Fruit fly (Drosophila melanogaster) whole organism, prepupa: ENCODE data around the gene CG8064.
A peak's percentile ranks its signal among the peaks of the same experiment; 100 is the strongest.

Source experiments
- CG10631 ChIP-seq: fragments of 200-800 bp; sonication (Bioruptor generic); optimal IDR thresholded peaks from 2 replicates; lab custom pipeline; 2016; ENCODE audit warnings: missing biosample characterization, missing genetic modification characterization
- CG10669 ChIP-seq: fragments of 200-800 bp; sonication (Bioruptor generic); optimal IDR thresholded peaks from 3 replicates; lab custom pipeline; 2018; ENCODE audit warnings: missing biosample characterization, mild to moderate bottlenecking, missing genetic modification characterization, moderate library complexity
- CG11762 ChIP-seq: fragments of 200-800 bp; sonication (Bioruptor generic); optimal IDR thresholded peaks from 3 replicates; lab custom pipeline; 2016; ENCODE audit warnings: missing biosample characterization, missing genetic modification characterization; ENCODE audit not compliant: insufficient read depth
- CG16779 ChIP-seq: fragments of 200-800 bp; sonication (Bioruptor generic); optimal IDR thresholded peaks from 3 replicates; lab custom pipeline; 2017; ENCODE audit warnings: missing biosample characterization, mild to moderate bottlenecking, missing genetic modification characterization
- CG3032 ChIP-seq: fragments of 200-800 bp; optimal IDR thresholded peaks from 2 replicates; lab custom pipeline; 2019; ENCODE audit warnings: missing biosample characterization, mild to moderate bottlenecking, missing genetic modification characterization, moderate library complexity
- CG31627 ChIP-seq: fragments of 200-800 bp; sonication (Bioruptor generic); optimal IDR thresholded peaks from 3 replicates; lab custom pipeline; 2016; ENCODE audit warnings: missing biosample characterization, missing genetic modification characterization
- CG32006 ChIP-seq: fragments of 200-800 bp; sonication (Bioruptor generic); optimal IDR thresholded peaks from 3 replicates; lab custom pipeline; 2017; ENCODE audit warnings: missing biosample characterization, mild to moderate bottlenecking, missing genetic modification characterization
- CG34406 ChIP-seq: fragments of 200-800 bp; sonication (Bioruptor generic); optimal IDR thresholded peaks from 3 replicates; lab custom pipeline; 2016; ENCODE audit warnings: missing biosample characterization, missing genetic modification characterization
- CG3919 ChIP-seq: fragments of 200-800 bp; sonication (Bioruptor generic); optimal IDR thresholded peaks from 3 replicates; lab custom pipeline; 2016; ENCODE audit warnings: missing biosample characterization, missing genetic modification characterization
- CG6276 ChIP-seq: fragments of 200-800 bp; sonication (Bioruptor generic); optimal IDR thresholded peaks from 2 replicates; lab custom pipeline; 2017; ENCODE audit warnings: missing biosample characterization, mild to moderate bottlenecking, missing genetic modification characterization
- CG6792 ChIP-seq: fragments of 200-800 bp; sonication (Bioruptor generic); optimal IDR thresholded peaks from 3 replicates; lab custom pipeline; 2016; ENCODE audit warnings: missing biosample characterization, missing genetic modification characterization
- CG6854 ChIP-seq: fragments of 200-800 bp; sonication (Bioruptor generic); optimal IDR thresholded peaks from 2 replicates; lab custom pipeline; 2017; ENCODE audit warnings: missing biosample characterization, mild to moderate bottlenecking, missing genetic modification characterization
- CG7368 ChIP-seq: fragments of 200-800 bp; sonication (Bioruptor generic); optimal IDR thresholded peaks from 3 replicates; lab custom pipeline; 2016; ENCODE audit warnings: missing biosample characterization, missing genetic modification characterization
- CG9139 ChIP-seq: fragments of 200-800 bp; sonication (Bioruptor generic); optimal IDR thresholded peaks from 3 replicates; lab custom pipeline; 2017; ENCODE audit warnings: missing biosample characterization, mild to moderate bottlenecking, missing genetic modification characterization
- Eip93F ChIP-seq: fragments of 200-800 bp; sonication (Bioruptor generic); optimal IDR thresholded peaks from 2 replicates; lab custom pipeline; 2016; ENCODE audit warnings: missing biosample characterization, mild to moderate bottlenecking, missing genetic modification characterization
- Ets21C ChIP-seq: fragments of 200-800 bp; sonication (Bioruptor generic); optimal IDR thresholded peaks from 3 replicates; lab custom pipeline; 2016; ENCODE audit warnings: missing biosample characterization, missing genetic modification characterization
- Ets96B ChIP-seq: fragments of 200-800 bp; optimal IDR thresholded peaks from 2 replicates; lab custom pipeline; 2019; ENCODE audit warnings: missing biosample characterization, mild to moderate bottlenecking, missing genetic modification characterization, moderate library complexity
- Gug ChIP-seq: fragments of 200-800 bp; sonication (Bioruptor generic); IDR thresholded peaks from 2 replicates; pipeline ENCODE4 v1.3.6; 2022; ENCODE audit warnings: missing biosample characterization, missing genetic modification characterization
- Smox ChIP-seq: fragments of 200-800 bp; sonication (Bioruptor generic); optimal IDR thresholded peaks from 3 replicates; lab custom pipeline; 2016; ENCODE audit warnings: missing biosample characterization, missing genetic modification characterization
- Sox102F ChIP-seq: fragments of 200-800 bp; sonication (Bioruptor generic); optimal IDR thresholded peaks from 2 replicates; lab custom pipeline; 2016; ENCODE audit warnings: missing biosample characterization, mild to moderate bottlenecking, missing genetic modification characterization
- Sox14 ChIP-seq: fragments of 200-800 bp; sonication (Bioruptor generic); optimal IDR thresholded peaks from 3 replicates; lab custom pipeline; 2016; ENCODE audit warnings: missing biosample characterization, missing genetic modification characterization
- achi ChIP-seq: fragments of 200-800 bp; sonication (Bioruptor generic); optimal IDR thresholded peaks from 3 replicates; lab custom pipeline; 2016; ENCODE audit warnings: missing biosample characterization, missing genetic modification characterization
- acj6 ChIP-seq: fragments of 200-800 bp; sonication (Bioruptor generic); optimal IDR thresholded peaks from 3 replicates; lab custom pipeline; 2016; ENCODE audit warnings: missing biosample characterization, missing genetic modification characterization
- dac ChIP-seq: fragments of 200-800 bp; sonication (Bioruptor generic); optimal IDR thresholded peaks from 2 replicates; lab custom pipeline; 2017; ENCODE audit warnings: missing biosample characterization, mild to moderate bottlenecking, missing genetic modification characterization
- eg ChIP-seq: fragments of 200-800 bp; sonication (Bioruptor generic); IDR thresholded peaks from 3 replicates; pipeline ENCODE4 v1.3.6; 2022; ENCODE audit warnings: missing biosample characterization, missing genetic modification characterization
- esn ChIP-seq: fragments of 200-800 bp; sonication (Bioruptor generic); optimal IDR thresholded peaks from 2 replicates; lab custom pipeline; 2016; ENCODE audit warnings: missing biosample characterization, mild to moderate bottlenecking, missing genetic modification characterization, moderate library complexity
- fd59A ChIP-seq: fragments of 200-800 bp; sonication (Bioruptor generic); optimal IDR thresholded peaks from 2 replicates; lab custom pipeline; 2017; ENCODE audit warnings: missing biosample characterization, mild to moderate bottlenecking, missing genetic modification characterization, missing genetic modification reagents
- fd85E ChIP-seq: fragments of 200-800 bp; sonication (Bioruptor generic); optimal IDR thresholded peaks from 3 replicates; lab custom pipeline; 2016; ENCODE audit warnings: missing biosample characterization, missing genetic modification characterization
- net ChIP-seq: fragments of 200-800 bp; sonication (Bioruptor generic); optimal IDR thresholded peaks from 3 replicates; lab custom pipeline; 2016; ENCODE audit warnings: missing biosample characterization, missing genetic modification characterization
- pdm3 ChIP-seq: fragments of 200-800 bp; sonication (Bioruptor generic); optimal IDR thresholded peaks from 3 replicates; lab custom pipeline; 2016; ENCODE audit warnings: missing biosample characterization, missing genetic modification characterization
- salr ChIP-seq, 2 experiments: fragments of 200-800 bp; sonication (Bioruptor generic); optimal IDR thresholded peaks; 3 replicates each; lab custom pipeline; 2016 to 2018; ENCODE audit warnings: missing biosample characterization in 2 of 2, missing genetic modification characterization in 2 of 2, mild to moderate bottlenecking in 1 of 2
- ss ChIP-seq, 2 experiments: fragments of 200-800 bp; sonication (Bioruptor generic); optimal IDR thresholded peaks; 2 replicates in 1 of 2; 3 replicates in 1 of 2; lab custom pipeline; 2017 to 2018; ENCODE audit warnings: mild to moderate bottlenecking in 2 of 2, missing biosample characterization in 2 of 2, missing genetic modification characterization in 2 of 2, moderate library complexity in 1 of 2
- svp ChIP-seq: fragments of 200-800 bp; sonication (Bioruptor generic); peaks from one replicate; lab custom pipeline; 2016; ENCODE audit warnings: missing biosample characterization, missing genetic modification characterization
- topi ChIP-seq: fragments of 200-800 bp; sonication (Bioruptor generic); optimal IDR thresholded peaks from 3 replicates; lab custom pipeline; 2016; ENCODE audit warnings: missing biosample characterization, missing genetic modification characterization
- vri ChIP-seq: fragments of 200-800 bp; sonication (Bioruptor generic); optimal IDR thresholded peaks from 3 replicates; lab custom pipeline; 2016; ENCODE audit warnings: missing biosample characterization, mild to moderate bottlenecking, missing genetic modification characterization

CG8064 gene

dm6 chr3R:18275113-18275782 lies 8.2 kb upstream of the CG8064 start (continued):
- no peak for TF ChIP-seq CG9139 (GFP tag; lab: Kevin White, UChicago)
- TF ChIP-seq acj6 (GFP tag; lab: Kevin White, UChicago) = peak; percentile 18
- no peak for TF ChIP-seq fd59A (GFP tag; lab: Kevin White, UChicago)
- no peak for TF ChIP-seq CG11762 (GFP tag; lab: Kevin White, UChicago)
- TF ChIP-seq CG6276 (GFP tag; lab: Kevin White, UChicago) = no peak
- TF ChIP-seq CG32006 (GFP tag; lab: Kevin White, UChicago) = no peak
- peak; percentile 35 for TF ChIP-seq CG16779 (tag; lab: Kevin White, UChicago)
- peak; percentile 37 for TF ChIP-seq net
- peak; percentile 30; the same call in 1 of the 2 replicates for TF ChIP-seq Gug (GFP tag; lab: Robert Waterston, UW)
- no peak for TF ChIP-seq pdm3
- TF ChIP-seq CG6792 (GFP tag; lab: Kevin White, UChicago) = peak; percentile 1
- TF ChIP-seq eg (GFP tag; lab: Robert Waterston, UW) = peak; percentile 69; the same call in 2 of the 3 replicates
- peak; percentile 33 for TF ChIP-seq Sox14 (GFP tag; lab: Kevin White, UChicago)
- no peak for TF ChIP-seq svp
- TF ChIP-seq dac (GFP tag; lab: Kevin White, UChicago) = no peak
- no peak for TF ChIP-seq CG31627
- TF ChIP-seq vri = peak; percentile 8
- TF ChIP-seq Eip93F = no peak

- no peak for TF ChIP-seq CG3919 (GFP tag; lab: Kevin White, UChicago)
- TF ChIP-seq vri = peak; percentile 26
- TF ChIP-seq Ets21C = no peak
- TF ChIP-seq Ets96B = no peak
- peak; percentile 19 for TF ChIP-seq svp
Observed at dm6 chr3R:18276688-18277087, 6.8 kb upstream of the CG8064 start.

dm6 chr3R:18277406-18277805 lies 6.1 kb upstream of the CG8064 start:
- no peak for TF ChIP-seq Smox (GFP tag; lab: Kevin White, UChicago)
- peak; percentile 67 for TF ChIP-seq vri
- TF ChIP-seq CG10631 (GFP tag; lab: Kevin White, UChicago) = no peak
- TF ChIP-seq net = no peak
- no peak for TF ChIP-seq salr (GFP tag; optimal IDR thresholded peaks at IDR 0.05; lab: Kevin White, UChicago)
- TF ChIP-seq CG11762 (GFP tag; lab: Kevin White, UChicago) = no peak
- TF ChIP-seq CG6854 (GFP tag; lab: Kevin White, UChicago) = no peak

dm6 chr3R:18279494-18279893 lies 4.0 kb upstream of the CG8064 start, which contains the start of gene CG7142:
Gene CG7142, minus strand, starts transcription at chr3R:18279522.
- TF ChIP-seq fd85E (GFP tag; lab: Kevin White, UChicago) (no peak), CG6276 (GFP tag; lab: Kevin White, UChicago) (no peak), svp (peak; percentile 94), esn (GFP tag; lab: Kevin White, UChicago) (peak; percentile 36), Eip93F (peak; percentile 24), vri (peak; percentile 72), CG10669 (GFP tag; lab: Kevin White, UChicago) (no peak), CG31627 (peak; percentile 25), topi (GFP tag; lab: Kevin White, UChicago) (no peak)

- TF ChIP-seq achi (no peak), CG9139 (GFP tag; lab: Kevin White, UChicago) (no peak), CG6854 (GFP tag; lab: Kevin White, UChicago) (no peak), CG7368 (GFP tag; lab: Kevin White, UChicago) (no peak), ss (GFP tag; optimal IDR thresholded peaks at IDR 0.05; lab: Kevin White, UChicago) (no peak), salr (GFP tag; optimal IDR thresholded peaks at IDR 0.05; lab: Kevin White, UChicago) (no peak), CG34406 (GFP tag; lab: Kevin White, UChicago) (no peak), topi (GFP tag; lab: Kevin White, UChicago) (no peak), CG3032 (tag; lab: Kevin White, UChicago) (no peak), Sox102F (GFP tag; lab: Kevin White, UChicago) (no peak), svp (no peak), eg (GFP tag; lab: Robert Waterston, UW) (no peak)
Observed at dm6 chr3R:18280133-18280532, 3.3 kb upstream of the CG8064 start.
